Worm (Caenorhabditis elegans) whole organism, L4 larva: ENCODE data around the gene ham-3.

ENCODE experiments used
- daf-16 ChIP-seq, 3 experiments: sonication (generic microtip); optimal IDR thresholded peaks; 2 replicates each; lab custom pipeline; 2016 to 2017; ENCODE audit warnings: missing genetic modification characterization in 3 of 3, missing genetic modification reagents in 3 of 3, mild to moderate bottlenecking in 2 of 3, missing compliant biosample characterization in 2 of 3, missing biosample characterization in 1 of 3, moderate library complexity in 1 of 3
- fkh-10 ChIP-seq: fragments of 150-350 bp; optimal IDR thresholded peaks from 2 replicates; lab custom pipeline; 2014; ENCODE audit warnings: missing biosample characterization, missing genetic modification reagents, missing genetic modification characterization
- lsy-2 ChIP-seq, 2 experiments: fragments of 150-350 bp in 1 of 2; sonication (generic microtip) in 1 of 2; optimal IDR thresholded peaks; 2 replicates each; lab custom pipeline; 2014 to 2017; ENCODE audit warnings: missing biosample characterization in 2 of 2, missing genetic modification characterization in 2 of 2
- nhr-11 ChIP-seq: fragments of 150-350 bp; optimal IDR thresholded peaks from 2 replicates; lab custom pipeline; 2014; ENCODE audit warnings: missing biosample characterization, missing genetic modification characterization
- nhr-25 ChIP-seq: sonication (generic microtip); optimal IDR thresholded peaks from 2 replicates; lab custom pipeline; 2017; ENCODE audit warnings: missing genetic modification characterization, mild to moderate bottlenecking, missing compliant biosample characterization, antibody characterized with exemption, moderate library complexity, borderline replicate concordance; ENCODE audit not compliant: insufficient read depth
- nhr-76 ChIP-seq: fragments of 150-350 bp; optimal IDR thresholded peaks from 2 replicates; lab custom pipeline; 2014; ENCODE audit warnings: missing biosample characterization, missing genetic modification characterization
- pha-4 ChIP-seq, 2 experiments: fragments of 150-350 bp in 1 of 2; fragments of 200-800 bp in 1 of 2; sonication (Bioruptor generic) in 1 of 2; IDR thresholded peaks in 1 of 2; optimal IDR thresholded peaks in 1 of 2; 2 replicates each; pipeline versions ENCODE4 v1.3.6 to Lab custom; 2014 to 2022; ENCODE audit warnings: missing genetic modification characterization in 2 of 2, missing genetic modification reagents in 2 of 2, missing biosample characterization in 1 of 2, missing compliant biosample characterization in 1 of 2
- pqm-1 ChIP-seq: sonication (generic microtip); optimal IDR thresholded peaks from 2 replicates; lab custom pipeline; 2017; ENCODE audit warnings: missing biosample characterization, missing genetic modification characterization
- unc-39 ChIP-seq: sonication (generic microtip); optimal IDR thresholded peaks from 2 replicates; lab custom pipeline; 2017; ENCODE audit warnings: missing biosample characterization, missing genetic modification characterization
- unc-62 ChIP-seq, 3 experiments: fragments of 150-350 bp in 1 of 3; sonication (generic microtip); optimal IDR thresholded peaks in 2 of 3; peaks in 1 of 3; 1 replicate in 1 of 3; 2 replicates in 2 of 3; lab custom pipeline; 2014 to 2017; ENCODE audit warnings: missing biosample characterization in 3 of 3, missing genetic modification characterization in 3 of 3, missing genetic modification reagents in 3 of 3, missing genotype in 1 of 3
- zag-1 ChIP-seq: fragments of 150-350 bp; optimal IDR thresholded peaks from 2 replicates; lab custom pipeline; 2014; ENCODE audit warnings: missing biosample characterization, missing genetic modification characterization

- peak; percentile 56 for TF ChIP-seq fkh-10
- TF ChIP-seq pha-4 (GFP tag; IDR thresholded peaks at IDR 0.05; lab: Robert Waterston, UW): 0 out of 2 replicates have a peak, but pooled peaks have one; percentile 26
- no peak for TF ChIP-seq pha-4 (tag; optimal IDR thresholded peaks at IDR 0.05; lab: Kevin White, UChicago)
- TF ChIP-seq daf-16 (GFP tag; optimal IDR thresholded peaks at IDR 0.05; lab: Kevin White, UChicago): no peak
- no peak for TF ChIP-seq daf-16 (tag; optimal IDR thresholded peaks at IDR 0.05; lab: Kevin White, UChicago)
- no peak for TF ChIP-seq nhr-76 (tag; lab: Kevin White, UChicago)
- TF ChIP-seq unc-62 (GFP tag; optimal IDR thresholded peaks at IDR 0.05 in 1 of 2; lab: Kevin White, UChicago): peak in 1 of 2 experiments; percentile 96
- no peak for TF ChIP-seq unc-62 (tag; optimal IDR thresholded peaks at IDR 0.05; lab: Kevin White, UChicago)
- TF ChIP-seq lsy-2 (tag; optimal IDR thresholded peaks at IDR 0.05; lab: Kevin White, UChicago): peak; percentile 24 to 73
- no peak for TF ChIP-seq unc-39 (tag; lab: Kevin White, UChicago)
- no peak for TF ChIP-seq zag-1 (tag; lab: Kevin White, UChicago)
- TF ChIP-seq nhr-11: no peak
- TF ChIP-seq nhr-25 (tag; lab: Kevin White, UChicago): no peak
- no peak for TF ChIP-seq pqm-1 (tag; lab: Kevin White, UChicago)
Observed at ce11 chrIII:10153003-10153402, 32.4 kb downstream of the ham-3 start.
